Worm (Caenorhabditis elegans): ENCODE results near the gene ZC190.6.
A peak's percentile ranks its signal among the peaks of the same experiment; 100 is the strongest.

Gene ZC190.6

DNA sequence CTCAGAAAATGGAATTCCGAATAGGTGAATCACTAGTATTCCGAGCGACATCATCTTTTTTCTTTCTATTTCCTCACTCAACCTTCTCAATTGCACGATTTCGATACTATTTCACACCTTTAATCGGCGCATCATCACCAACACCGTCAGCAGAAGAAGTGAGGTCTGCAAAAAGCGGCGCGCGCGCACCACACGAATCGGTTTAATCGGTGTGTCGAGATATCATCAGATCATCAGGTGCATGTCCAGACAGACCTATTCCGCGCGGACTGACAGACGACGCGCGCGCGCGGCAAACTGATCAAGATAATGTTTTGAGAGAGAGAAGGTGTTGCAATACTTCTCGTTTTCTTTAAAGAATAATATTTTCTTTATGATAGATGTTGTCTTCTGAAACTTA, 16.6 kb downstream of the ZC190.6 start:
- TF ChIP-seq skn-1 (tag; optimal IDR thresholded peaks at IDR 0.05) (no peak), mdl-1 (tag; optimal IDR thresholded peaks at IDR 0.05) (no peak), nhr-25 (tag; optimal IDR thresholded peaks at IDR 0.05) (peak; percentile 52), elt-1 (tag; optimal IDR thresholded peaks at IDR 0.05) (peak; percentile 61), nhr-23 (tag; optimal IDR thresholded peaks at IDR 0.05) (peak; percentile 40), nhr-43 (tag; optimal IDR thresholded peaks at IDR 0.05; ENCODE audit: poor library complexity, severe bottlenecking) (peak; percentile 60)

- TF ChIP-seq unc-62 (GFP tag; optimal IDR thresholded peaks at IDR 0.05), result peak; percentile 24
- TF ChIP-seq ZK546.5 (tag; optimal IDR thresholded peaks at IDR 0.05), result no peak
- peak; percentile 48 for TF ChIP-seq nhr-43 (tag; optimal IDR thresholded peaks at IDR 0.05; ENCODE audit: poor library complexity, severe bottlenecking)
- TF ChIP-seq sea-2 (GFP tag; optimal IDR thresholded peaks at IDR 0.05), result no peak
- TF ChIP-seq snpc-4 (tag; optimal IDR thresholded peaks at IDR 0.05), result no peak
- TF ChIP-seq jun-1 (tag; optimal IDR thresholded peaks at IDR 0.05), result no peak
- no peak for TF ChIP-seq ama-1 (optimal IDR thresholded peaks at IDR 0.05)
- TF ChIP-seq fos-1 (tag; optimal IDR thresholded peaks at IDR 0.05), result no peak
- peak; percentile 45 for TF ChIP-seq lin-39 (tag; optimal IDR thresholded peaks at IDR 0.05)
- TF ChIP-seq nhr-28 (tag; optimal IDR thresholded peaks at IDR 0.05), result no peak
- TF ChIP-seq ceh-28 (tag; optimal IDR thresholded peaks at IDR 0.05), result no peak
- no peak for TF ChIP-seq nhr-67 (tag; optimal IDR thresholded peaks at IDR 0.05)
- no peak for TF ChIP-seq eor-1 (tag; optimal IDR thresholded peaks at IDR 0.05)
- no peak for TF ChIP-seq daf-12 (tag; optimal IDR thresholded peaks at IDR 0.05)
- no peak for TF ChIP-seq hmg-11 (tag; optimal IDR thresholded peaks at IDR 0.05)
- TF ChIP-seq nhr-76 (tag; optimal IDR thresholded peaks at IDR 0.05), result no peak
- peak; percentile 6 for TF ChIP-seq nfya-1 (tag; optimal IDR thresholded peaks at IDR 0.05; ENCODE audit: insufficient read depth)
- no peak for TF ChIP-seq ztf-11 (tag; optimal IDR thresholded peaks at IDR 0.05)
- TF ChIP-seq nhr-23 (tag; optimal IDR thresholded peaks at IDR 0.05), result peak; percentile 25
- no peak for TF ChIP-seq ztf-4 (tag; optimal IDR thresholded peaks at IDR 0.05)
- TF ChIP-seq egl-5 (tag; optimal IDR thresholded peaks at IDR 0.05), result peak; percentile 51
- TF ChIP-seq nhr-77 (tag; optimal IDR thresholded peaks at IDR 0.05), result no peak
- TF ChIP-seq skn-1 (tag; optimal IDR thresholded peaks at IDR 0.05), result no peak
- TF ChIP-seq pha-4 (tag; optimal IDR thresholded peaks at IDR 0.05), result peak; percentile 73
- TF ChIP-seq unc-39 (tag; optimal IDR thresholded peaks at IDR 0.05), result no peak
- no peak for TF ChIP-seq elt-3 (tag; optimal IDR thresholded peaks at IDR 0.05)
- no peak for TF ChIP-seq fkh-2 (tag; optimal IDR thresholded peaks at IDR 0.05)
Observed at ce11 chrV:8658577-8659362, 18.3 kb downstream of the ZC190.6 start.

DNA sequence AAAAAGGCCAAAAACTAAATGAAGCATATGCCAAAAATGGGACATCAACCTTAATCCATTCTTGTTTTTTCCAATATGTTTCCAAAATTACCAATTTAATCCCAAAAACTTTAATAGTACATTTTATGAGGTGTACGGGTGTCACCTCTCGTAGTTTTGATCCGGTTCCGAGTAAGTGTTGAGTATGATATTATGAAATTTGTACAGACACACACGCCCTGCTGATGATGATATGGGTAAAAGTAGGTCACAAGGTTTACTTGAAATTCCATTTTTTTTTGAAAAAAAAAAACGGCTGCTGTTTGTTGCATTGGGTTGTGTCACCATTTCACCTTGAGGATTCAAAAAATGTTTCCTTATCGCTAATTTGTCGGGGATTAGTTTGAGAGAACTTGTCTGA, 19.2 kb downstream of the ZC190.6 start:
- TF ChIP-seq skn-1 (tag; optimal IDR thresholded peaks at IDR 0.05) (no peak), nhr-67 (tag; optimal IDR thresholded peaks at IDR 0.05) (no peak), mdl-1 (tag; optimal IDR thresholded peaks at IDR 0.05) (no peak), nhr-28 (tag; optimal IDR thresholded peaks at IDR 0.05) (no peak), elt-3 (tag; optimal IDR thresholded peaks at IDR 0.05) (peak in 1 of 3 experiments; percentile 46), elt-2 (tag; optimal IDR thresholded peaks at IDR 0.05) (no peak), nhr-77 (tag; optimal IDR thresholded peaks at IDR 0.05) (no peak), nhr-23 (tag; optimal IDR thresholded peaks at IDR 0.05) (peak; percentile 10), nhr-237 (tag; optimal IDR thresholded peaks at IDR 0.05) (no peak), pqm-1 (tag; optimal IDR thresholded peaks at IDR 0.05) (no peak), ZK546.5 (tag; optimal IDR thresholded peaks at IDR 0.05) (no peak), nhr-76 (tag; optimal IDR thresholded peaks at IDR 0.05) (no peak), nhr-12 (tag; optimal IDR thresholded peaks at IDR 0.05) (no peak), nhr-25 (tag; optimal IDR thresholded peaks at IDR 0.05) (peak; percentile 6), hmg-11 (tag; optimal IDR thresholded peaks at IDR 0.05) (no peak), jun-1 (tag; optimal IDR thresholded peaks at IDR 0.05) (no peak), snpc-4 (tag; optimal IDR thresholded peaks at IDR 0.05) (no peak), elt-1 (tag; optimal IDR thresholded peaks at IDR 0.05) (no peak), fkh-2 (tag; optimal IDR thresholded peaks at IDR 0.05) (no peak), lin-39 (tag; optimal IDR thresholded peaks at IDR 0.05) (no peak), unc-62 (GFP tag; optimal IDR thresholded peaks at IDR 0.05) (no peak), eor-1 (tag; optimal IDR thresholded peaks at IDR 0.05) (no peak)
